Worm (Caenorhabditis elegans) whole organism, L4 larva: ENCODE results near the gene ecps-2.

Experiments
- F10B5.3 ChIP-seq: sonication (generic microtip); optimal IDR thresholded peaks from 2 replicates; lab custom pipeline; 2016; ENCODE audit warnings: mild to moderate bottlenecking, missing genetic modification characterization, missing compliant biosample characterization
- F26F4.8 ChIP-seq: fragments of 200-800 bp; sonication (Bioruptor generic); conservative IDR thresholded peaks from 2 replicates; pipeline ENCODE4 v1.3.6; 2022; ENCODE audit warnings: missing genetic modification characterization, missing compliant biosample characterization
- F37D6.2 ChIP-seq: sonication (generic microtip); optimal IDR thresholded peaks from 2 replicates; lab custom pipeline; 2016; ENCODE audit warnings: mild to moderate bottlenecking, missing genetic modification characterization, missing compliant biosample characterization
- F49E8.2 ChIP-seq: sonication (generic microtip); optimal IDR thresholded peaks from 2 replicates; lab custom pipeline; 2016; ENCODE audit warnings: missing compliant biosample characterization, mild to moderate bottlenecking, missing genetic modification characterization, borderline replicate concordance
- R02D3.7 ChIP-seq: fragments of 150-350 bp; sonication (generic microtip); optimal IDR thresholded peaks from 3 replicates; lab custom pipeline; 2014; ENCODE audit warnings: missing biosample characterization, missing genetic modification characterization
- T26A8.4 ChIP-seq: fragments of 200-800 bp; sonication (Bioruptor generic); IDR thresholded peaks from 2 replicates; pipeline ENCODE4 v1.3.6; 2022; ENCODE audit warnings: missing genetic modification characterization, missing compliant biosample characterization
- Y75B8A.6 ChIP-seq: fragments of 200-800 bp; sonication (Bioruptor generic); IDR thresholded peaks from 2 replicates; pipeline ENCODE4 v1.3.6; 2022; ENCODE audit warnings: missing genetic modification reagents, missing genetic modification characterization, missing compliant biosample characterization
- ZK337.2 ChIP-seq: fragments of 200-800 bp; sonication (Bioruptor generic); IDR thresholded peaks from 2 replicates; pipeline ENCODE4 v1.3.6; 2022; ENCODE audit warnings: missing genetic modification reagents, missing genetic modification characterization, missing compliant biosample characterization
- aha-1 ChIP-seq: fragments of 150-350 bp; peaks from one replicate; lab custom pipeline; 2014; ENCODE audit warnings: missing biosample characterization, missing genetic modification characterization
- attf-4 ChIP-seq: sonication (generic microtip); optimal IDR thresholded peaks from 3 replicates; lab custom pipeline; 2017; ENCODE audit warnings: missing biosample characterization, missing genetic modification characterization
- ceh-20 ChIP-seq: fragments of 200-800 bp; sonication (Bioruptor generic); IDR thresholded peaks from 2 replicates; pipeline ENCODE4 v1.3.6; 2022; ENCODE audit warnings: missing genetic modification reagents, missing genetic modification characterization, missing compliant biosample characterization
- ceh-28 ChIP-seq: fragments of 150-350 bp; optimal IDR thresholded peaks from 2 replicates; lab custom pipeline; 2014; ENCODE audit warnings: missing biosample characterization, missing genetic modification reagents, missing genetic modification characterization
- ceh-44 ChIP-seq: fragments of 200-800 bp; sonication (Bioruptor generic); IDR thresholded peaks from 2 replicates; pipeline ENCODE4 v1.3.6; 2022; ENCODE audit warnings: missing genetic modification reagents, missing genetic modification characterization, missing compliant biosample characterization
- ceh-82 ChIP-seq: sonication (generic microtip); optimal IDR thresholded peaks from 2 replicates; lab custom pipeline; 2017; ENCODE audit warnings: missing biosample characterization, missing genetic modification characterization
- cey-2 ChIP-seq: sonication (generic microtip); optimal IDR thresholded peaks from 3 replicates; lab custom pipeline; 2017; ENCODE audit warnings: missing genetic modification characterization, mild to moderate bottlenecking, missing compliant biosample characterization, antibody characterized with exemption, borderline replicate concordance; ENCODE audit not compliant: insufficient read depth
- ctbp-1 ChIP-seq: fragments of 200-800 bp; sonication (Bioruptor generic); IDR thresholded peaks from 2 replicates; pipeline ENCODE4 v1.3.6; 2022; ENCODE audit warnings: missing genetic modification reagents, missing genetic modification characterization, missing compliant biosample characterization
- daf-12 ChIP-seq: fragments of 150-350 bp; optimal IDR thresholded peaks from 2 replicates; lab custom pipeline; 2014; ENCODE audit warnings: missing biosample characterization, missing genetic modification reagents, missing genetic modification characterization
- daf-16 ChIP-seq, 3 experiments: sonication (generic microtip); optimal IDR thresholded peaks; 2 replicates each; lab custom pipeline; 2016 to 2017; ENCODE audit warnings: missing genetic modification characterization in 3 of 3, missing genetic modification reagents in 3 of 3, mild to moderate bottlenecking in 2 of 3, missing compliant biosample characterization in 2 of 3, missing biosample characterization in 1 of 3, moderate library complexity in 1 of 3
- dmd-6 ChIP-seq: fragments of 200-800 bp; sonication (Bioruptor generic); IDR thresholded peaks from 2 replicates; pipeline ENCODE4 v1.3.6; 2022; ENCODE audit warnings: missing genetic modification reagents, missing genetic modification characterization, missing compliant biosample characterization
- dmd-8 ChIP-seq: fragments of 200-800 bp; sonication (Bioruptor generic); IDR thresholded peaks from 2 replicates; pipeline ENCODE4 v1.3.6; 2022; ENCODE audit warnings: missing genetic modification characterization, missing compliant biosample characterization
- dpl-1 ChIP-seq: fragments of 150-350 bp; optimal IDR thresholded peaks from 2 replicates; lab custom pipeline; 2014; ENCODE audit warnings: missing biosample characterization, missing genetic modification reagents, missing genetic modification characterization
- egl-27 ChIP-seq: sonication (generic microtip); optimal IDR thresholded peaks from 3 replicates; lab custom pipeline; 2017; ENCODE audit warnings: missing biosample characterization, missing genetic modification reagents, missing genetic modification characterization
- hif-1 ChIP-seq, 2 experiments: sonication (generic microtip); optimal IDR thresholded peaks; 2 replicates each; lab custom pipeline; 2016 to 2017; ENCODE audit warnings: missing compliant biosample characterization in 2 of 2, missing genetic modification characterization in 2 of 2, missing genetic modification reagents in 2 of 2, missing genotype in 2 of 2, mild to moderate bottlenecking in 1 of 2
- hlh-11 ChIP-seq: fragments of 200-800 bp; sonication (Bioruptor generic); optimal IDR thresholded peaks from 2 replicates; lab custom pipeline; 2018; ENCODE audit warnings: mild to moderate bottlenecking, missing genetic modification characterization, missing compliant biosample characterization
- lim-7 ChIP-seq: fragments of 200-800 bp; sonication (Bioruptor generic); IDR thresholded peaks from 2 replicates; pipeline ENCODE4 v1.3.6; 2022; ENCODE audit warnings: missing genetic modification characterization, missing compliant biosample characterization
- lin-15B ChIP-seq: fragments of 150-350 bp; sonication (generic microtip); optimal IDR thresholded peaks from 3 replicates; lab custom pipeline; 2014; ENCODE audit warnings: missing biosample characterization, missing genetic modification characterization
- mdl-1 ChIP-seq, 2 experiments: fragments of 150-350 bp in 1 of 2; sonication (generic microtip) in 1 of 2; optimal IDR thresholded peaks; 2 replicates each; lab custom pipeline; 2014 to 2017; ENCODE audit warnings: missing biosample characterization in 2 of 2, missing genetic modification characterization in 2 of 2
- mes-2 ChIP-seq: sonication (generic microtip); optimal IDR thresholded peaks from 2 replicates; lab custom pipeline; 2016; ENCODE audit warnings: missing genotype, mild to moderate bottlenecking, missing genetic modification characterization, missing compliant biosample characterization; ENCODE audit not compliant: poor library complexity, severe bottlenecking
- nhr-11 ChIP-seq: fragments of 150-350 bp; optimal IDR thresholded peaks from 2 replicates; lab custom pipeline; 2014; ENCODE audit warnings: missing biosample characterization, missing genetic modification characterization
- nhr-111 ChIP-seq: fragments of 200-800 bp; sonication (Bioruptor generic); optimal IDR thresholded peaks from 2 replicates; lab custom pipeline; 2018; ENCODE audit warnings: mild to moderate bottlenecking, missing genetic modification characterization, missing compliant biosample characterization
- nhr-237 ChIP-seq: sonication (generic microtip); optimal IDR thresholded peaks from 2 replicates; lab custom pipeline; 2017; ENCODE audit warnings: missing biosample characterization, missing genetic modification characterization
- nhr-28 ChIP-seq: fragments of 150-350 bp; optimal IDR thresholded peaks from 2 replicates; lab custom pipeline; 2014; ENCODE audit warnings: missing biosample characterization, missing genetic modification characterization
- nhr-41 ChIP-seq: fragments of 200-800 bp; sonication (Bioruptor generic); IDR thresholded peaks from 2 replicates; pipeline ENCODE4 v1.3.6; 2022; ENCODE audit warnings: missing genetic modification reagents, missing genetic modification characterization, missing compliant biosample characterization
- php-3 ChIP-seq: fragments of 200-800 bp; sonication (Bioruptor generic); IDR thresholded peaks from 2 replicates; pipeline ENCODE4 v1.3.6; 2022; ENCODE audit warnings: missing genetic modification reagents, missing genetic modification characterization, missing compliant biosample characterization
- skn-1 ChIP-seq: fragments of 150-350 bp; optimal IDR thresholded peaks from 2 replicates; lab custom pipeline; 2014; ENCODE audit warnings: missing biosample characterization, missing genetic modification characterization
- spr-1 ChIP-seq: sonication (generic microtip); optimal IDR thresholded peaks from 2 replicates; lab custom pipeline; 2016; ENCODE audit warnings: mild to moderate bottlenecking, missing genetic modification characterization, missing compliant biosample characterization
- tra-1 ChIP-seq: fragments of 200-800 bp; sonication (Bioruptor generic); IDR thresholded peaks from 2 replicates; pipeline ENCODE4 v1.3.6; 2022; ENCODE audit warnings: missing genetic modification reagents, missing genetic modification characterization, missing compliant biosample characterization
- unc-62 ChIP-seq, 3 experiments: fragments of 150-350 bp in 1 of 3; sonication (generic microtip); optimal IDR thresholded peaks in 2 of 3; peaks in 1 of 3; 1 replicate in 1 of 3; 2 replicates in 2 of 3; lab custom pipeline; 2014 to 2017; ENCODE audit warnings: missing biosample characterization in 3 of 3, missing genetic modification characterization in 3 of 3, missing genetic modification reagents in 3 of 3, missing genotype in 1 of 3
- vab-7 ChIP-seq: fragments of 200-800 bp; sonication (Bioruptor generic); IDR thresholded peaks from 2 replicates; pipeline ENCODE4 v1.3.6; 2022; ENCODE audit warnings: missing genetic modification reagents, missing genetic modification characterization, missing compliant biosample characterization
- zag-1 ChIP-seq: fragments of 150-350 bp; optimal IDR thresholded peaks from 2 replicates; lab custom pipeline; 2014; ENCODE audit warnings: missing biosample characterization, missing genetic modification characterization
- zfp-2 ChIP-seq: sonication (generic microtip); optimal IDR thresholded peaks from 2 replicates; lab custom pipeline; 2016; ENCODE audit warnings: mild to moderate bottlenecking, missing genetic modification characterization, missing compliant biosample characterization
- zfp-3 ChIP-seq: fragments of 200-800 bp; sonication (Bioruptor generic); conservative IDR thresholded peaks from 2 replicates; pipeline ENCODE4 v1.3.6; 2022; ENCODE audit warnings: missing genetic modification reagents, missing genetic modification characterization, missing compliant biosample characterization
- zip-2 ChIP-seq: fragments of 150-350 bp; optimal IDR thresholded peaks from 2 replicates; lab custom pipeline; 2014; ENCODE audit warnings: missing biosample characterization, missing genetic modification characterization
- ztf-11 ChIP-seq: fragments of 150-350 bp; optimal IDR thresholded peaks from 2 replicates; lab custom pipeline; 2014; ENCODE audit warnings: missing biosample characterization, missing genetic modification characterization
- ztf-7 ChIP-seq: fragments of 150-350 bp; optimal IDR thresholded peaks from 2 replicates; lab custom pipeline; 2014; ENCODE audit warnings: missing biosample characterization, missing genetic modification characterization

ecps-2 gene

DNA sequence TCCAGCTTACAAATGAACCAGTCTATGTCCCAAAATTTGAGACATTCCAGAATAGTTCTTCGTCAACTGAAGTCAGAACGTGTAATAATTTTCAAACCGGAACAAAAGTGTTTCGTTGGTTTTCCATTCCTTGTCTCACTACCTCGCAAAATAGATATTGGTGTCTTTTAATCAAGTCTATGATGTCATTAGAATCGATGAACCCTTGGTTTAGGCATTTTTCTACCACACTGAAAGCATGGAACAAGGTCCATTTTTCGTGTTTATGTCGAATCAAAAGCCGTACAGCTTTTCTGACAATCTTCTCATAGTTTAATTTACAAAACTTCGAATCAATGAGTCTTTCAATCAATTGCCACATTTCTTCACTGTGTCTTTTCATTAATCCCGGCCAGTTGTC, 3.8 kb downstream of the ecps-2 start, which contains the start of gene H04D03.7:
Gene H04D03.7, minus strand, starts transcription at position 101 of the 400 bp plus-strand sequence.
- TF ChIP-seq zag-1 (tag; lab: Kevin White, UChicago): no peak
- TF ChIP-seq F10B5.3: no peak

DNA sequence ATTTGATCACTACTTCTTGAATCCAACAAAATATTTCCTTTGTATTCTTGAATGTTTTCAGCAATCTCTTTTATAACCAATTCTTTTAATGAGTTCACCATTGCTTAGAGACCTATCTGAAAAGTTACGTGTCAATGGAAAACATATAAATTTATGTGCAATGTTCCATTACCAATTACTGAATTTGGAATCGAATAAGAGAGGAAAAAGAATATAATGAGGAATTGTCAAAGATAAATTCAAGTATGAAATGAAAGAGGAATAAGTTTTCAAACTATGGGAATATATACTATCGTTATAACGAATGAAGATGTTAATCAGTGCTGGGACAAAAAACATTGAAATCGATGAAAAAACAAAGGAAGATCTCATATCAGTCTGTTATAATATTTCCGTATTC, 8.1 kb downstream of the ecps-2 start, which contains the start of gene H04D03.4:
Gene H04D03.4, minus strand, starts transcription at position 101 of the 400 bp plus-strand sequence.
- TF ChIP-seq zfp-3 (GFP tag; lab: Robert Waterston, UW): no peak
- no peak for TF ChIP-seq nhr-11 (tag; lab: Kevin White, UChicago)
- no peak for TF ChIP-seq dmd-6 (GFP tag; lab: Robert Waterston, UW)
- no peak for TF ChIP-seq vab-7 (GFP tag; lab: Robert Waterston, UW)
- no peak for TF ChIP-seq ceh-82 (tag; lab: Kevin White, UChicago)
- TF ChIP-seq ZK337.2: no peak
- no peak for TF ChIP-seq skn-1 (tag; lab: Kevin White, UChicago)
- no peak for TF ChIP-seq dmd-8
- TF ChIP-seq ztf-11: no peak
- TF ChIP-seq mes-2 (tag; lab: Kevin White, UChicago): no peak
- TF ChIP-seq spr-1 (tag; lab: Kevin White, UChicago): no peak
- TF ChIP-seq daf-12 (tag; lab: Kevin White, UChicago): no peak
- TF ChIP-seq F49E8.2 (tag; lab: Kevin White, UChicago): no peak
- no peak for TF ChIP-seq dpl-1
- TF ChIP-seq nhr-28 (tag; lab: Kevin White, UChicago): no peak
- no peak for TF ChIP-seq hif-1 (tag; optimal IDR thresholded peaks at IDR 0.05; lab: Kevin White, UChicago)
- TF ChIP-seq aha-1 (tag; lab: Kevin White, UChicago): no peak
- no peak for TF ChIP-seq ceh-44

DNA sequence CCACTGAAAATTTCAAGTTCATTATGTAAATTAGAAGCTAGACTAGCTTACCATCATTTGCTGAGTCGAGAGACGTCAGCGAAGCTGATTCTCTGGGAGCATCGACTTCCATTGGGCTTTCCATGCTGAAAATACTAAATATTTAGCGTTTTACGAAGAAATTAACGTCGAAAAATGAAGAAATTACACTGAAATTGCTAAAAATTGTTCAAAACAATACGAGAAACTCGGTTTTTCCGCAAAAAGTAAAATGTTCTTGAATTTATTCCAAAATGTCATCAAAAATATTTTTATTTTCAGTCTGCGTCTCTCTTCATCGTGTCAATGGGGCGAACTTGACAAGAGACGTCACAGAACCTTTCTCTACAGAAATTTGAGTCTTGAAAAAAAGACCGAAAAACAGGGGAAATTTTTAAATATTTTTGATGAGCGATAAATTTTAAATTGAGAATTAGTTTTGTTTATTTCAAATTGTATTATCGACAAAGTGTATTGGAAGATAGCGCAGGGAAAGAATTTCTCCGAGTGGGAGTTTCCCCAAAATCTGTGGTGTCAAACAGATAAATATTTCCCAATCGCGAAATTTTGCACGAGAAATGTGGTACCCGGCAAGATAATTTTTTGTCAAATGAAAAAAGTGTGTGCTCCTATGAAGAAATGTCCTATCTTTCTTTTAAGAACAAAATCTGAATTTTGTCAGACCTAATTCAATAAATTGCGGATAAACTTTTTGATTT, 17.7 kb downstream of the ecps-2 start, which contains the start of gene ecps-1:
Gene ecps-1, minus strand, starts transcription at position 125 of the 737 bp plus-strand sequence.
- peak; percentile 61 to 75 for TF ChIP-seq mdl-1 (tag; optimal IDR thresholded peaks at IDR 0.05; lab: Kevin White, UChicago)
- no peak for TF ChIP-seq egl-27 (tag; lab: Kevin White, UChicago)
- TF ChIP-seq zfp-2 (tag; lab: Kevin White, UChicago): no peak
- no peak for TF ChIP-seq Y75B8A.6 (GFP tag; lab: Robert Waterston, UW)
- TF ChIP-seq lin-15B: peak; percentile 88
- no peak for TF ChIP-seq dmd-8
- TF ChIP-seq nhr-41 (GFP tag; lab: Robert Waterston, UW): no peak
- no peak for TF ChIP-seq zip-2
- TF ChIP-seq daf-16 (GFP tag; optimal IDR thresholded peaks at IDR 0.05; lab: Kevin White, UChicago): no peak
- peak; percentile 53 for TF ChIP-seq daf-16 (tag; optimal IDR thresholded peaks at IDR 0.05; lab: Kevin White, UChicago)
- no peak for TF ChIP-seq lim-7 (GFP tag; lab: Robert Waterston, UW)
- TF ChIP-seq hlh-11 (tag; lab: Kevin White, UChicago): peak; percentile 70
- no peak for TF ChIP-seq ceh-28 (tag; lab: Kevin White, UChicago)
- TF ChIP-seq unc-62 (GFP tag; optimal IDR thresholded peaks at IDR 0.05 in 1 of 2; lab: Kevin White, UChicago): no peak
- no peak for TF ChIP-seq unc-62 (tag; optimal IDR thresholded peaks at IDR 0.05; lab: Kevin White, UChicago)
- TF ChIP-seq zag-1 (tag; lab: Kevin White, UChicago): no peak
- no peak for TF ChIP-seq cey-2 (tag; lab: Kevin White, UChicago)
- peak; percentile 24 for TF ChIP-seq F37D6.2 (tag; lab: Kevin White, UChicago)
- TF ChIP-seq nhr-11 (tag; lab: Kevin White, UChicago): peak; percentile 61
- TF ChIP-seq ztf-7: peak; percentile 43
- TF ChIP-seq ctbp-1 (GFP tag; lab: Robert Waterston, UW): no peak
- peak; percentile 90 for TF ChIP-seq tra-1 (GFP tag; lab: Robert Waterston, UW)
- TF ChIP-seq F10B5.3: no peak
- peak; percentile 82 for TF ChIP-seq vab-7 (GFP tag; lab: Robert Waterston, UW)
- TF ChIP-seq nhr-237: no peak
- TF ChIP-seq T26A8.4 (GFP tag; lab: Robert Waterston, UW): peak; percentile 60
- TF ChIP-seq F26F4.8: no peak
- peak; percentile 70; the same call in 1 of the 2 replicates for TF ChIP-seq ceh-20 (GFP tag; lab: Robert Waterston, UW)
- TF ChIP-seq R02D3.7 (tag; lab: Kevin White, UChicago): no peak
- TF ChIP-seq hif-1 (tag; optimal IDR thresholded peaks at IDR 0.05; lab: Kevin White, UChicago): peak in 1 of 2 experiments; percentile 92
- TF ChIP-seq php-3 (GFP tag; lab: Robert Waterston, UW): 0 out of 2 replicates have a peak, but pooled peaks have one; percentile 32
- no peak for TF ChIP-seq nhr-111
- no peak for TF ChIP-seq attf-4 (tag; lab: Kevin White, UChicago)
